Worm (Caenorhabditis elegans): Measurements from ENCODE around the gene F17C11.11.

ce11 chrV:10944903-10945302 is 6.3 kb upstream of the F17C11.11 start:
- TF ChIP-seq F13C5.2 (tag; optimal IDR thresholded peaks at IDR 0.05) (no peak), aly-1 (tag; optimal IDR thresholded peaks at IDR 0.05) (no peak), ama-1 (optimal IDR thresholded peaks at IDR 0.05) (no peak), ceh-13 (GFP tag; optimal IDR thresholded peaks at IDR 0.05) (no peak), ceh-36 (tag; optimal IDR thresholded peaks at IDR 0.05) (no peak), flt-1 (GFP tag; IDR thresholded peaks at IDR 0.05) (no peak)
